Fruit fly (Drosophila melanogaster): Measurements from ENCODE around the gene CG32269.

Gene CG32269

dm6 chr3L:3159309-3160194 lies 49.2 kb downstream of the CG32269 start, which contains the start of the genes ND-30 and CG15812 (continued):
- TF ChIP-seq CG30020 (tag; optimal IDR thresholded peaks at IDR 0.05): peak; percentile 92
- no peak for TF ChIP-seq jigr1 (GFP tag; IDR thresholded peaks at IDR 0.05)
- 0 out of 2 replicates have a peak, but pooled peaks have one; percentile 30 for TF ChIP-seq ato (GFP tag; IDR thresholded peaks at IDR 0.05; ENCODE audit: partially characterized antibody)
- no peak for TF ChIP-seq fd96Cb (tag; optimal IDR thresholded peaks at IDR 0.05)
- no peak for TF ChIP-seq tna (GFP tag; IDR thresholded peaks at IDR 0.05; ENCODE audit: partially characterized antibody)
- peak; percentile 35 for TF ChIP-seq pzg (GFP tag; optimal IDR thresholded peaks at IDR 0.05)
- no peak for TF ChIP-seq Dbx (GFP tag; IDR thresholded peaks at IDR 0.05)
- TF ChIP-seq NK7.1 (GFP tag; optimal IDR thresholded peaks at IDR 0.05): no peak
- TF ChIP-seq Vsx1 (GFP tag; optimal IDR thresholded peaks at IDR 0.05): no peak
- TF ChIP-seq D19B (GFP tag; optimal IDR thresholded peaks at IDR 0.05): no peak
- TF ChIP-seq CG12769 (tag; optimal IDR thresholded peaks at IDR 0.05): no peak
- no peak for TF ChIP-seq CG11695 (GFP tag; IDR thresholded peaks at IDR 0.05)
- peak; percentile 58 for TF ChIP-seq CG12391 (tag; optimal IDR thresholded peaks at IDR 0.05)
- TF ChIP-seq kah (GFP tag; optimal IDR thresholded peaks at IDR 0.05): no peak
- TF ChIP-seq CG13424 (tag; optimal IDR thresholded peaks at IDR 0.05): peak; percentile 38
- TF ChIP-seq sens-2 (GFP tag; IDR thresholded peaks at IDR 0.05): no peak
- TF ChIP-seq CG2199 (GFP tag; IDR thresholded peaks at IDR 0.05): no peak
- TF ChIP-seq CG15601 (tag; optimal IDR thresholded peaks at IDR 0.05): no peak
- no peak for TF ChIP-seq CG3163 (GFP tag; optimal IDR thresholded peaks at IDR 0.05)
- peak in 1 of 3 experiments; percentile 51 for TF ChIP-seq lola (GFP tag; optimal IDR thresholded peaks at IDR 0.05)
- TF ChIP-seq Sox100B (GFP tag; optimal IDR thresholded peaks at IDR 0.05): no peak
- TF ChIP-seq dimm (GFP tag; IDR thresholded peaks at IDR 0.05): no peak
- no peak for TF ChIP-seq CG10654 (GFP tag; optimal IDR thresholded peaks at IDR 0.05)
- TF ChIP-seq sima (GFP tag; optimal IDR thresholded peaks at IDR 0.05): no peak
- TF ChIP-seq stwl (tag; optimal IDR thresholded peaks at IDR 0.05): peak; percentile 46
- peak; percentile 11 for TF ChIP-seq lilli (GFP tag; optimal IDR thresholded peaks at IDR 0.05)
- 0 out of 2 replicates have a peak, but pooled peaks have one; percentile 13 for TF ChIP-seq E2f2 (GFP tag; IDR thresholded peaks at IDR 0.05)
- no peak for TF ChIP-seq bsh (GFP tag; optimal IDR thresholded peaks at IDR 0.05)
- TF ChIP-seq Max (GFP tag; optimal IDR thresholded peaks at IDR 0.05): no peak
- 0 out of 2 replicates have a peak, but pooled peaks have one; percentile 5 for TF ChIP-seq CG3847 (GFP tag; IDR thresholded peaks at IDR 0.05)
- no peak for TF ChIP-seq br (optimal IDR thresholded peaks at IDR 0.05)
- TF ChIP-seq Hr3 (GFP tag; optimal IDR thresholded peaks at IDR 0.05): peak; percentile 46
- TF ChIP-seq CG17912 (GFP tag; optimal IDR thresholded peaks at IDR 0.05): no peak
- TF ChIP-seq az2 (GFP tag; optimal IDR thresholded peaks at IDR 0.05): peak; percentile 25
- no peak for TF ChIP-seq CG5953 (GFP tag; IDR thresholded peaks at IDR 0.05)
- TF ChIP-seq ems (GFP tag; optimal IDR thresholded peaks at IDR 0.05): no peak
- TF ChIP-seq Opbp (GFP tag; IDR thresholded peaks at IDR 0.05; ENCODE audit: partially characterized antibody): no peak; the same call in 2 of the 3 replicates
- no peak for TF ChIP-seq Optix (GFP tag; IDR thresholded peaks at IDR 0.05)
- TF ChIP-seq Sry-δ (GFP tag; optimal IDR thresholded peaks at IDR 0.05): no peak
- TF ChIP-seq Ssrp (tag; optimal IDR thresholded peaks at IDR 0.05): peak; percentile 10
- TF ChIP-seq Atf6 (GFP tag; IDR thresholded peaks at IDR 0.05): no peak
- 0 out of 2 replicates have a peak, but pooled peaks have one; percentile 16 for TF ChIP-seq CG9932 (GFP tag; IDR thresholded peaks at IDR 0.05)
